Worm (Caenorhabditis elegans) whole organism, dauer: ENCODE measurements around the gene Y37D8A.8.

Source experiments
- unc-62 ChIP-seq: sonication (generic microtip); optimal IDR thresholded peaks from 2 replicates; lab custom pipeline; 2017; ENCODE audit warnings: missing biosample characterization, missing genetic modification reagents, missing genetic modification characterization

Gene Y37D8A.8

ce11 chrIII:12848981-12849589 is 15.7 kb upstream of the Y37D8A.8 start:
- no peak for TF ChIP-seq unc-62 (GFP tag; lab: Kevin White, UChicago)

- no peak for TF ChIP-seq unc-62 (GFP tag; lab: Kevin White, UChicago)
Observed at ce11 chrIII:12849691-12850090, 15.1 kb upstream of the Y37D8A.8 start.

- TF ChIP-seq unc-62 (GFP tag; lab: Kevin White, UChicago), result no peak
Observed at ce11 chrIII:12851034-12851433, 13.7 kb upstream of the Y37D8A.8 start.

ce11 chrIII:12855394-12855793 is 9.4 kb upstream of the Y37D8A.8 start, which contains the start of gene Y37D8A.5:
Gene Y37D8A.5, minus strand, starts transcription at chrIII:12855494.
- TF ChIP-seq unc-62 (GFP tag; lab: Kevin White, UChicago), result no peak

ce11 chrIII:12856628-12857027 is 8.1 kb upstream of the Y37D8A.8 start, which contains the start of gene Y37D8A.26:
Gene Y37D8A.26, minus strand, starts transcription at chrIII:12856728.
- TF ChIP-seq unc-62 (GFP tag; lab: Kevin White, UChicago), result no peak

ce11 chrIII:12860119-12860518 is 4.6 kb upstream of the Y37D8A.8 start:
- TF ChIP-seq unc-62 (GFP tag; lab: Kevin White, UChicago), result no peak

- TF ChIP-seq unc-62 (GFP tag; lab: Kevin White, UChicago), result no peak
Observed at ce11 chrIII:12870060-12870696, 5.4 kb downstream of the Y37D8A.8 start, which contains the start of gene Y37D8A.6. Gene Y37D8A.6, minus strand, starts transcription at chrIII:12870297.

- no peak for TF ChIP-seq unc-62 (GFP tag; lab: Kevin White, UChicago)
Observed at ce11 chrIII:12874606-12875066, 9.9 kb downstream of the Y37D8A.8 start, which contains the start of the genes mrg-1 and spcs-2. Gene mrg-1, minus strand, starts transcription at chrIII:12874656. Gene spcs-2, plus strand, starts transcription at chrIII:12875031.

ce11 chrIII:12875653-12876052 is 10.9 kb downstream of the Y37D8A.8 start:
- TF ChIP-seq unc-62 (GFP tag; lab: Kevin White, UChicago), result no peak

- no peak for TF ChIP-seq unc-62 (GFP tag; lab: Kevin White, UChicago)
Observed at ce11 chrIII:12877527-12878234, 12.9 kb downstream of the Y37D8A.8 start, which contains the start of the genes cec-7 and enu-3.5. Gene cec-7, minus strand, starts transcription at chrIII:12877577. Gene enu-3.5, plus strand, starts transcription at chrIII:12878196.

- TF ChIP-seq unc-62 (GFP tag; lab: Kevin White, UChicago), result no peak
Observed at ce11 chrIII:12880704-12881103, 16.0 kb downstream of the Y37D8A.8 start.

- no peak for TF ChIP-seq unc-62 (GFP tag; lab: Kevin White, UChicago)
Observed at ce11 chrIII:12885153-12885552, 20.4 kb downstream of the Y37D8A.8 start.

ce11 chrIII:12891580-12891979 is 26.8 kb downstream of the Y37D8A.8 start, which contains the start of the genes Y37D8A.29 and unc-71:
Gene Y37D8A.29, minus strand, starts transcription at chrIII:12891680.
Gene unc-71, minus strand, starts transcription at chrIII:12891738.
- TF ChIP-seq unc-62 (GFP tag; lab: Kevin White, UChicago), result no peak

ce11 chrIII:12892767-12893166 is 28.0 kb downstream of the Y37D8A.8 start:
- no peak for TF ChIP-seq unc-62 (GFP tag; lab: Kevin White, UChicago)

- TF ChIP-seq unc-62 (GFP tag; lab: Kevin White, UChicago), result no peak
Observed at ce11 chrIII:12894207-12894606, 29.5 kb downstream of the Y37D8A.8 start.

- no peak for TF ChIP-seq unc-62 (GFP tag; lab: Kevin White, UChicago)
Observed at ce11 chrIII:12904052-12904451, 39.3 kb downstream of the Y37D8A.8 start.
